Fruit fly (Drosophila melanogaster) whole organism, wandering third instar larva: Measurements from ENCODE around the gene hale.

Source experiments
- Abd-B ChIP-seq: fragments of >200 bp; optimal IDR thresholded peaks from 2 replicates; lab custom pipeline; 2017; ENCODE audit warnings: missing biosample characterization, missing genetic modification characterization
- CG32264 ChIP-seq: fragments of 200-800 bp; sonication (Bioruptor generic); optimal IDR thresholded peaks from 2 replicates; lab custom pipeline; 2016; ENCODE audit warnings: missing biosample characterization, missing genetic modification characterization
- CG9705 ChIP-seq: fragments of 200-800 bp; sonication (Bioruptor generic); optimal IDR thresholded peaks from 2 replicates; lab custom pipeline; 2018; ENCODE audit warnings: missing biosample characterization, mild to moderate bottlenecking, missing genetic modification characterization
- CrebA ChIP-seq: fragments of 200-800 bp; sonication (Bioruptor generic); optimal IDR thresholded peaks from 2 replicates; lab custom pipeline; 2016; ENCODE audit warnings: missing biosample characterization, mild to moderate bottlenecking, missing genetic modification characterization, borderline replicate concordance
- Dfd ChIP-seq: fragments of >200 bp; optimal IDR thresholded peaks from 2 replicates; lab custom pipeline; 2017; ENCODE audit warnings: missing biosample characterization, missing genetic modification characterization
- Dif ChIP-seq: fragments of 200-275, 200-300 bp; sonication (Bioruptor generic); optimal IDR thresholded peaks from 2 replicates; lab custom pipeline; 2018; ENCODE audit warnings: missing biosample characterization, missing genetic modification characterization; ENCODE audit not compliant: partially characterized antibody
- GATAd ChIP-seq: sonication (Bioruptor generic); optimal IDR thresholded peaks from 2 replicates; lab custom pipeline; 2016; ENCODE audit warnings: missing biosample characterization, missing genetic modification characterization
- HLH106 ChIP-seq: fragments of 200-800 bp; optimal IDR thresholded peaks from 3 replicates; lab custom pipeline; 2019; ENCODE audit warnings: missing biosample characterization, mild to moderate bottlenecking, missing genetic modification characterization, moderate library complexity
- Hnf4 ChIP-seq: fragments of 200-800 bp; sonication (Bioruptor generic); optimal IDR thresholded peaks from 2 replicates; lab custom pipeline; 2016; ENCODE audit warnings: missing biosample characterization, mild to moderate bottlenecking, missing genetic modification characterization
- Hr78 ChIP-seq: fragments of >200 bp; optimal IDR thresholded peaks from 2 replicates; lab custom pipeline; 2017; ENCODE audit warnings: missing biosample characterization, missing genetic modification characterization
- Hr83 ChIP-seq: fragments of 200-300 bp; sonication (Bioruptor generic); optimal IDR thresholded peaks from 2 replicates; lab custom pipeline; 2016; ENCODE audit warnings: missing biosample characterization, mild to moderate bottlenecking, missing genetic modification characterization, moderate library complexity; ENCODE audit not compliant: poor library complexity, severe bottlenecking
- Jra ChIP-seq: sonication (Bioruptor generic); optimal IDR thresholded peaks from 2 replicates; lab custom pipeline; 2016; ENCODE audit warnings: missing biosample characterization, missing genetic modification characterization
- Mio ChIP-seq: sonication (Bioruptor generic); optimal IDR thresholded peaks from 2 replicates; lab custom pipeline; 2016; ENCODE audit warnings: missing biosample characterization, missing genetic modification characterization
- Myc ChIP-seq: fragments of >200 bp; optimal IDR thresholded peaks from 2 replicates; lab custom pipeline; 2017
- N ChIP-seq: fragments of >200 bp; optimal IDR thresholded peaks from 2 replicates; lab custom pipeline; 2018; ENCODE audit warnings: missing biosample characterization, missing external identifiers, missing genetic modification characterization
- OdsH ChIP-seq: fragments of 200-800 bp; sonication (Bioruptor generic); optimal IDR thresholded peaks from 2 replicates; lab custom pipeline; 2016; ENCODE audit warnings: missing biosample characterization, mild to moderate bottlenecking, missing genetic modification characterization
- Rel ChIP-seq, 2 experiments: fragments of 200-800 bp; sonication (Bioruptor generic) in 1 of 2; optimal IDR thresholded peaks; 2 replicates in 1 of 2; 3 replicates in 1 of 2; lab custom pipeline; 2016 to 2019; ENCODE audit warnings: mild to moderate bottlenecking in 2 of 2, missing biosample characterization in 2 of 2, missing genetic modification characterization in 2 of 2, moderate library complexity in 1 of 2
- Sp1 ChIP-seq: fragments of 200-800 bp; sonication (Bioruptor generic); optimal IDR thresholded peaks from 3 replicates; lab custom pipeline; 2019; ENCODE audit warnings: missing biosample characterization, mild to moderate bottlenecking, missing genetic modification characterization, moderate library complexity
- Vsx2 ChIP-seq: fragments of 200-300, 225-300 bp; sonication (Bioruptor generic); optimal IDR thresholded peaks from 2 replicates; lab custom pipeline; 2018; ENCODE audit warnings: missing biosample characterization, missing genetic modification characterization; ENCODE audit not compliant: partially characterized antibody
- br ChIP-seq: fragments of 200-800 bp; sonication (Bioruptor generic); optimal IDR thresholded peaks from 2 replicates; lab custom pipeline; 2016; ENCODE audit warnings: missing biosample characterization, missing genetic modification characterization
- brk ChIP-seq: fragments of 200-800 bp; sonication (Bioruptor generic); optimal IDR thresholded peaks from 2 replicates; lab custom pipeline; 2016; ENCODE audit warnings: missing biosample characterization, mild to moderate bottlenecking, missing genetic modification characterization
- dl ChIP-seq, 2 experiments: fragments of 175-275, 200-275 bp in 1 of 2; fragments of 200-275 bp in 1 of 2; sonication (Bioruptor generic); optimal IDR thresholded peaks; lab custom pipeline; 2018; ENCODE audit warnings: mild to moderate bottlenecking in 2 of 2, missing biosample characterization in 2 of 2, missing genetic modification characterization in 2 of 2, moderate library complexity in 2 of 2; ENCODE audit not compliant: partially characterized antibody in 2 of 2, insufficient read depth in 1 of 2
- dmrt93B ChIP-seq: fragments of 200-800 bp; sonication (Bioruptor generic); optimal IDR thresholded peaks from 2 replicates; lab custom pipeline; 2018; ENCODE audit warnings: missing biosample characterization, mild to moderate bottlenecking, missing genetic modification characterization
- dsf ChIP-seq: sonication (Bioruptor generic); optimal IDR thresholded peaks from 2 replicates; lab custom pipeline; 2016; ENCODE audit warnings: missing biosample characterization, missing genetic modification characterization, borderline replicate concordance
- ey ChIP-seq: fragments of 200-800 bp; sonication (Bioruptor generic); optimal IDR thresholded peaks from 2 replicates; lab custom pipeline; 2016; ENCODE audit warnings: missing biosample characterization, missing genetic modification characterization
- foxo ChIP-seq, 2 experiments: fragments of 200-800 bp; sonication (Bioruptor generic); optimal IDR thresholded peaks; 2 replicates in 1 of 2; 3 replicates in 1 of 2; lab custom pipeline; 2016 to 2017; ENCODE audit warnings: missing biosample characterization in 2 of 2, missing genetic modification characterization in 2 of 2
- fru ChIP-seq: fragments of 200-800 bp; sonication (Bioruptor generic); optimal IDR thresholded peaks from 3 replicates; lab custom pipeline; 2016; ENCODE audit warnings: missing biosample characterization, mild to moderate bottlenecking, missing genetic modification characterization
- h ChIP-seq: fragments of 200-800 bp; sonication (Bioruptor generic); optimal IDR thresholded peaks from 3 replicates; lab custom pipeline; 2016; ENCODE audit warnings: missing biosample characterization, mild to moderate bottlenecking, missing genetic modification characterization
- jim ChIP-seq: fragments of 175-275, 200-325 bp; sonication (Bioruptor generic); optimal IDR thresholded peaks from 2 replicates; lab custom pipeline; 2016; ENCODE audit warnings: missing biosample characterization, mild to moderate bottlenecking, missing genetic modification characterization
- lola ChIP-seq: fragments of >200 bp; optimal IDR thresholded peaks from 2 replicates; lab custom pipeline; 2017; ENCODE audit warnings: missing biosample characterization, missing genetic modification characterization
- pan ChIP-seq: fragments of >200 bp; optimal IDR thresholded peaks from 2 replicates; lab custom pipeline; 2017
- psq ChIP-seq: fragments of 200-800 bp; sonication (Bioruptor generic); optimal IDR thresholded peaks from 3 replicates; lab custom pipeline; 2017; ENCODE audit warnings: missing biosample characterization, mild to moderate bottlenecking, missing genetic modification characterization, moderate library complexity
- rgr ChIP-seq: fragments of 200-800 bp; sonication (Bioruptor generic); optimal IDR thresholded peaks from 3 replicates; lab custom pipeline; 2016; ENCODE audit warnings: missing biosample characterization, mild to moderate bottlenecking, missing genetic modification characterization
- sage ChIP-seq: fragments of 200-800 bp; sonication (Bioruptor generic); optimal IDR thresholded peaks from 2 replicates; lab custom pipeline; 2016; ENCODE audit warnings: missing biosample characterization, mild to moderate bottlenecking, missing genetic modification characterization
- sv ChIP-seq: fragments of 200-800 bp; sonication (Bioruptor generic); optimal IDR thresholded peaks from 3 replicates; lab custom pipeline; 2016; ENCODE audit warnings: missing biosample characterization, missing genetic modification characterization
- tai ChIP-seq: sonication (Bioruptor generic); optimal IDR thresholded peaks from 2 replicates; lab custom pipeline; 2016; ENCODE audit warnings: missing biosample characterization, missing genetic modification characterization
- usp ChIP-seq: fragments of >200 bp; optimal IDR thresholded peaks from 2 replicates; lab custom pipeline; 2017; ENCODE audit warnings: missing biosample characterization, missing genetic modification characterization
- woc ChIP-seq: sonication (Bioruptor generic); optimal IDR thresholded peaks from 2 replicates; lab custom pipeline; 2016; ENCODE audit warnings: missing biosample characterization, mild to moderate bottlenecking, missing genetic modification characterization

The hale gene

DNA sequence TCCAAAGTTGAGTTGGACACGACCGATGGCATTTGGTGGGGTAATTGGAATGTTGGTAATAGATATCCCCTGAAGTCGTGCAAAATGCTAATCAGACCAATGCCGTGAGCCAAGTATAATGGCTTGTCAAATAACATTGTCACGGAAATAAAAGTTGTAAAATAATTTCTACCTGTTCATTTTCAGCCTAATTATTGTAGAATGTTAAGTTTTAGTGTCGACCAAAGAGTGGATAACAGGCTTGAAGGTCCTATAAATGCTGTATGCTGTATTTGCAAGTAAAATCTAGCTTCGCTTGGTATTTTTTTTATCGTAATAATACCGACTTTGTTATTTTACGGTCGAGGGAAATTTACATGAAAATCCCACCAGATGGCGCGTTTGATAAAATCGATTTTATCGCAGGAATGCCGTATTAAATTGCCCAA is 18.8 kb upstream of the hale start:
- no peak for TF ChIP-seq dsf (GFP tag; lab: Kevin White, UChicago)
- TF ChIP-seq Vsx2 (GFP tag; lab: Kevin White, UChicago): peak; percentile 79
- no peak for TF ChIP-seq sv (GFP tag; lab: Kevin White, UChicago)
- no peak for TF ChIP-seq foxo (GFP tag; optimal IDR thresholded peaks at IDR 0.05; lab: Kevin White, UChicago)
- no peak for TF ChIP-seq woc (GFP tag; lab: Kevin White, UChicago)
- peak; percentile 64 for TF ChIP-seq Myc (lab: Kevin White, UChicago)
- TF ChIP-seq Dfd (GFP tag; lab: Kevin White, UChicago): no peak
- TF ChIP-seq lola (GFP tag; lab: Kevin White, UChicago): no peak
- no peak for TF ChIP-seq CG9705
- no peak for TF ChIP-seq brk (GFP tag; lab: Kevin White, UChicago)
- no peak for TF ChIP-seq ey
- TF ChIP-seq h: no peak
- TF ChIP-seq sage (GFP tag; lab: Kevin White, UChicago): peak; percentile 31
- no peak for TF ChIP-seq N
- no peak for TF ChIP-seq dmrt93B (GFP tag; lab: Kevin White, UChicago)
- no peak for TF ChIP-seq Mio (GFP tag; lab: Kevin White, UChicago)
- TF ChIP-seq Rel (GFP tag; optimal IDR thresholded peaks at IDR 0.05; lab: Kevin White, UChicago): no peak
- no peak for TF ChIP-seq Rel (tag; optimal IDR thresholded peaks at IDR 0.05; lab: Kevin White, UChicago)
- no peak for TF ChIP-seq GATAd (GFP tag; lab: Kevin White, UChicago)
- no peak for TF ChIP-seq psq
- peak; percentile 0 for TF ChIP-seq Hr83 (GFP tag; lab: Kevin White, UChicago)
- no peak for TF ChIP-seq dl (GFP tag; optimal IDR thresholded peaks at IDR 0.05; lab: Kevin White, UChicago; ENCODE audit: insufficient read depth in 1 of 2, partially characterized antibody in 2 of 2)
- no peak for TF ChIP-seq br (GFP tag; lab: Kevin White, UChicago)

DNA sequence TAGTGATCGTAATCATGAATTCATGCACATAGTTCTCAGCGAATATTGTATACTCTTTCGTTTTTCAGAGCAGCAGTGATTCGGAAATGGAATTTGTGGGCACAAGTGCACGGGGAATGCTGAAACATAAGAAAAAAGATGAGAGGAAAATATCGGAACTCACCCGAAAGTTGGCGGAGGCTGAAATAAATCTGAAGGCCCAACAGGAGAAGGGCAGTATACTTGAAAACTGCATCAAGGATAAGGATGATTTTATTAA is 17.5 kb upstream of the hale start:
- no peak for TF ChIP-seq Rel (GFP tag; optimal IDR thresholded peaks at IDR 0.05; lab: Kevin White, UChicago)
- TF ChIP-seq Rel (tag; optimal IDR thresholded peaks at IDR 0.05; lab: Kevin White, UChicago): no peak
- no peak for TF ChIP-seq Jra (GFP tag; lab: Kevin White, UChicago)
- no peak for TF ChIP-seq OdsH (GFP tag; lab: Kevin White, UChicago)
- no peak for TF ChIP-seq Myc (lab: Kevin White, UChicago)
- TF ChIP-seq CG9705: no peak
- TF ChIP-seq tai (GFP tag; lab: Kevin White, UChicago): no peak
- no peak for TF ChIP-seq lola (GFP tag; lab: Kevin White, UChicago)
- TF ChIP-seq GATAd (GFP tag; lab: Kevin White, UChicago): no peak

- TF ChIP-seq Mio (GFP tag; lab: Kevin White, UChicago) (no peak), usp (GFP tag; lab: Kevin White, UChicago) (no peak), fru (GFP tag; lab: Kevin White, UChicago) (peak; percentile 91), lola (GFP tag; lab: Kevin White, UChicago) (no peak), CG32264 (peak; percentile 65), Vsx2 (GFP tag; lab: Kevin White, UChicago) (no peak), CG9705 (peak; percentile 89), Jra (GFP tag; lab: Kevin White, UChicago) (peak; percentile 75), Hnf4 (GFP tag; lab: Kevin White, UChicago) (peak; percentile 87), pan (lab: Kevin White, UChicago) (peak; percentile 28), Dfd (GFP tag; lab: Kevin White, UChicago) (no peak), sage (GFP tag; lab: Kevin White, UChicago) (peak; percentile 73), dsf (GFP tag; lab: Kevin White, UChicago) (peak; percentile 69), woc (GFP tag; lab: Kevin White, UChicago) (peak; percentile 79), tai (GFP tag; lab: Kevin White, UChicago) (peak; percentile 75), Rel (GFP tag; optimal IDR thresholded peaks at IDR 0.05; lab: Kevin White, UChicago) (peak; percentile 40), Rel (tag; optimal IDR thresholded peaks at IDR 0.05; lab: Kevin White, UChicago) (peak; percentile 80), CrebA (peak; percentile 63), Sp1 (GFP tag; lab: Kevin White, UChicago) (peak; percentile 95), sv (GFP tag; lab: Kevin White, UChicago) (peak; percentile 85), Hr78 (no peak), br (GFP tag; lab: Kevin White, UChicago) (peak; percentile 89), Hr83 (GFP tag; lab: Kevin White, UChicago) (peak; percentile 81), Abd-B (GFP tag; lab: Kevin White, UChicago) (no peak), HLH106 (tag; lab: Kevin White, UChicago) (peak; percentile 95), h (peak; percentile 93), rgr (GFP tag; lab: Kevin White, UChicago) (peak; percentile 93), GATAd (GFP tag; lab: Kevin White, UChicago) (peak; percentile 37), dmrt93B (GFP tag; lab: Kevin White, UChicago) (peak; percentile 76), ey (peak; percentile 88), dl (GFP tag; optimal IDR thresholded peaks at IDR 0.05; lab: Kevin White, UChicago; ENCODE audit: insufficient read depth in 1 of 2, partially characterized antibody in 2 of 2) (no peak), Dif (GFP tag; lab: Kevin White, UChicago) (no peak), psq (peak; percentile 81), jim (GFP tag; lab: Kevin White, UChicago) (no peak), brk (GFP tag; lab: Kevin White, UChicago) (peak; percentile 86), foxo (GFP tag; optimal IDR thresholded peaks at IDR 0.05; lab: Kevin White, UChicago) (peak in 1 of 2 experiments; percentile 94), N (no peak), Myc (lab: Kevin White, UChicago) (no peak), OdsH (GFP tag; lab: Kevin White, UChicago) (peak; percentile 90)
Measured at dm6 chr3L:20002482-20003234, 17.0 kb upstream of the hale start, which contains the start of gene CG7668. Gene CG7668 (plus strand): TSS chr3L:20002736.
